Worm (Caenorhabditis elegans) whole organism, midembryonic: ENCODE data around the gene taf-6.1.
A peak's percentile ranks its signal among the peaks of the same experiment; 100 is the strongest.

ENCODE experiments used
- T22C8.4 ChIP-seq: fragments of 200-800 bp; sonication (Bioruptor generic); IDR thresholded peaks from 2 replicates; pipeline ENCODE4 v1.3.6; 2022; ENCODE audit warnings: missing genetic modification characterization, missing compliant biosample characterization
- cog-1 ChIP-seq: sonication (generic microtip); optimal IDR thresholded peaks from 2 replicates; lab custom pipeline; 2016; ENCODE audit warnings: missing genetic modification characterization, missing compliant biosample characterization
- flt-1 ChIP-seq: fragments of 200-800 bp; sonication (Bioruptor generic); IDR thresholded peaks from 2 replicates; pipeline ENCODE4 v1.3.6; 2022; ENCODE audit warnings: missing genetic modification characterization, missing compliant biosample characterization
- klf-2 ChIP-seq: fragments of 200-800 bp; sonication (Bioruptor generic); conservative IDR thresholded peaks from 2 replicates; pipeline ENCODE4 v1.3.6; 2022; ENCODE audit warnings: missing genetic modification reagents, missing genetic modification characterization, missing compliant biosample characterization
- med-1 ChIP-seq: sonication (generic microtip); optimal IDR thresholded peaks from 2 replicates; lab custom pipeline; 2017; ENCODE audit warnings: missing genetic modification characterization, mild to moderate bottlenecking, missing compliant biosample characterization, antibody characterized with exemption, missing genetic modification reagents; ENCODE audit not compliant: insufficient read depth
- ref-1 ChIP-seq: fragments of 200-800 bp; sonication (Bioruptor generic); conservative IDR thresholded peaks from 2 replicates; pipeline ENCODE4 v1.3.6; 2022; ENCODE audit warnings: missing genetic modification reagents, missing genetic modification characterization, missing compliant biosample characterization
- tab-1 ChIP-seq: fragments of 200-800 bp; sonication (Bioruptor generic); IDR thresholded peaks from 2 replicates; pipeline ENCODE4 v1.3.6; 2022; ENCODE audit warnings: missing genetic modification characterization, missing compliant biosample characterization
- ztf-23 ChIP-seq: fragments of 200-800 bp; sonication (Bioruptor generic); IDR thresholded peaks from 2 replicates; pipeline ENCODE4 v1.3.6; 2022; ENCODE audit warnings: missing genetic modification reagents, missing genetic modification characterization, missing compliant biosample characterization
- ztf-29 ChIP-seq: fragments of 200-800 bp; sonication (Bioruptor generic); IDR thresholded peaks from 2 replicates; pipeline ENCODE4 v1.3.6; 2022; ENCODE audit warnings: missing genetic modification reagents, missing genetic modification characterization, missing compliant biosample characterization

The taf-6.1 gene

ce11 chrII:1127676-1128075 is at the start of gene taf-6.1:
TSS of gene taf-6.1 (plus strand) at chrII:1127976.
- TF ChIP-seq ztf-29 (GFP tag; lab: Robert Waterston, UW) (no peak), ref-1 (GFP tag; lab: Robert Waterston, UW) (no peak), med-1 (no peak), ztf-23 (GFP tag; lab: Robert Waterston, UW) (no peak)

DNA sequence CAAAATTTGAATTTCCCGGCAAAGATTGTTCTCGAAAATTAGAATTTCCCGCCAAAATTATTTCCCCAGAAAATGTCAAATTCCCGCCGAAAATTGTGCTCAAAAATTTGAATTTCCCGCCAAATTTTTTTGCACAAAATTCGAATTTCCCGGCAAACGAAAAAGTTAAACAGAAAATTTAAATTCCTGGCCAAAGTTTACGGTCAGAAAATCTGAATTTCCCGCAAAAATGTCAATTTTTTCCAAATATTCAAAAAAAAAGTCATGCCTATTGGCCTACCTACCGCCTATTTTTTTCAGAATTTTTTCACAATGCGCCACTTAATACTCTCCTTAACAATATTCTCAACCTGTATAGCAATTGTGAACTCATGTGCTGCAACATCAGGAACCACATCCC is 44.9 kb upstream of the taf-6.1 start, which contains the start of gene K02E7.1:
Gene K02E7.1, plus strand, starts transcription at position 301 of the 400 bp plus-strand sequence.
- TF ChIP-seq cog-1 (tag; lab: Kevin White, UChicago) (no peak), T22C8.4 (GFP tag; lab: Robert Waterston, UW) (no peak), klf-2 (GFP tag; lab: Robert Waterston, UW) (no peak), ztf-29 (GFP tag; lab: Robert Waterston, UW) (no peak), tab-1 (GFP tag; lab: Robert Waterston, UW) (no peak), med-1 (no peak), flt-1 (GFP tag; lab: Robert Waterston, UW) (no peak), ztf-23 (GFP tag; lab: Robert Waterston, UW) (no peak), ref-1 (GFP tag; lab: Robert Waterston, UW) (no peak)

ce11 chrII:1084899-1085298 is 42.9 kb upstream of the taf-6.1 start:
- TF ChIP-seq flt-1 (GFP tag; lab: Robert Waterston, UW) = no peak
- peak; percentile 39 for TF ChIP-seq cog-1 (tag; lab: Kevin White, UChicago)

DNA sequence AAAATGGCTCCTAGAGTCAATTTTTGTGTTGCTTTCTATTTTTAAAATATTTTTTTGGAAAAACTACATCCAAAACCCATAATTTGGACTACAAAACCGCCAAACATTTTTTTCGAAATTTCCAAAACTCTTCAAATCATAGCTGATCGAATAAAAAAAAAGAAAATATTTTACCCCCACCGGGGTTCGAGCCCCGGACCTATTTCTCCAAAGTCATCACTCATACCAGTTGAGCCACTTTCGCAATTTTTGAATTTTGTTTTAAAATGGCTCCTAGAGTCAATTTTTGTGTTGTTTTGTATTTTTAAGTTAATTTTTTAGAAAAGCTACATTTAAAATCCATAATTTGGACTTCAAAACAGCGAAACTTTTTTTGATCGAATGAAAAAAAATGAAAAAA is 42.2 kb upstream of the taf-6.1 start:
- TF ChIP-seq ztf-29 (GFP tag; lab: Robert Waterston, UW) (no peak), cog-1 (tag; lab: Kevin White, UChicago) (no peak), ref-1 (GFP tag; lab: Robert Waterston, UW) (no peak), tab-1 (GFP tag; lab: Robert Waterston, UW) (no peak), med-1 (no peak), flt-1 (GFP tag; lab: Robert Waterston, UW) (no peak), ztf-23 (GFP tag; lab: Robert Waterston, UW) (no peak), klf-2 (GFP tag; lab: Robert Waterston, UW) (no peak), T22C8.4 (GFP tag; lab: Robert Waterston, UW) (no peak)

DNA sequence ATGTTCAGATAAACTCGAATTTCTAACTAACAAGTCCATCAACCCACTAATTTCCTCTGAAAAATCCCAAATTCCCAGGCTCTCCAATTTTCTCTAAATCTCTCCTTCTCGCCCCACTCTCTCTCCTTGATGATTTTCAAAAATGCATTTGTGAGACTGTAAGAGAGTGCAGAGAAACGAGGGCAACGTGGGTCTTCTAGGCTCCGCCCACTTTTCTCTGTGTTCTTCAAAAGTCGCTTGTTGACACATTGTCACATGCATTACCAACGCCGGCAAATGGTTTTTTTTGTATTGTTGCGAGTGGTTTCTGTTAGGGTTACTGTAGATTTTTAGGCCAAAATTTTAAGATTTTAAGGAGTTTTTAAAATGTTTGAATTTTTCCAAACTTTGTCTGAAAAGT is 41.3 kb upstream of the taf-6.1 start:
- TF ChIP-seq ref-1 (GFP tag; lab: Robert Waterston, UW) = no peak

- no peak for TF ChIP-seq flt-1 (GFP tag; lab: Robert Waterston, UW)
- TF ChIP-seq ztf-29 (GFP tag; lab: Robert Waterston, UW) = no peak
- no peak for TF ChIP-seq ref-1 (GFP tag; lab: Robert Waterston, UW)
- no peak for TF ChIP-seq klf-2 (GFP tag; lab: Robert Waterston, UW)
- no peak for TF ChIP-seq med-1
- TF ChIP-seq cog-1 (tag; lab: Kevin White, UChicago) = no peak
- TF ChIP-seq ztf-23 (GFP tag; lab: Robert Waterston, UW) = no peak
- no peak for TF ChIP-seq tab-1 (GFP tag; lab: Robert Waterston, UW)
- TF ChIP-seq T22C8.4 (GFP tag; lab: Robert Waterston, UW) = no peak
Observed at ce11 chrII:1088527-1089230, 39.1 kb upstream of the taf-6.1 start.

DNA sequence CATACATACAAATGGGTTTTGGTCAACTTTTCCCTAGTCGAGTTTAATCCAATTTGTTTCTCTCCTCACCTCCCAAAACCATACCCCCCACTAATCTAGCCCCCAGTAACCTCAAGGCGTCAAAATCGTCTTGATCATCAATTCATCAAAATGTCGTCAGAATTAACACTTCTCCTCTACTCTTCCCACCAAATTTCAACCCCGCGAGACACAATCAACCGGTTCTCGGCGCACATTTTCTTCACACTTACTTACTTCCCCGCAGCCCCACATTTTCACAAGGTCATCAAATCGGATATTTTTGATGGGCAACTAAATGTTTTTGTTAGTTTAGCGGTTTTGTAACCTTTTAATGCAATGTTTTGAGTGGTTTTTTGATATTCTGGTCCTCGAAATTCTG is 37.0 kb upstream of the taf-6.1 start:
- no peak for TF ChIP-seq med-1
- TF ChIP-seq cog-1 (tag; lab: Kevin White, UChicago) = no peak
- no peak for TF ChIP-seq tab-1 (GFP tag; lab: Robert Waterston, UW)
- no peak for TF ChIP-seq flt-1 (GFP tag; lab: Robert Waterston, UW)
- TF ChIP-seq ztf-29 (GFP tag; lab: Robert Waterston, UW) = no peak
- TF ChIP-seq klf-2 (GFP tag; lab: Robert Waterston, UW) = no peak
- no peak for TF ChIP-seq ref-1 (GFP tag; lab: Robert Waterston, UW)
- TF ChIP-seq ztf-23 (GFP tag; lab: Robert Waterston, UW) = no peak
- no peak for TF ChIP-seq T22C8.4 (GFP tag; lab: Robert Waterston, UW)

DNA sequence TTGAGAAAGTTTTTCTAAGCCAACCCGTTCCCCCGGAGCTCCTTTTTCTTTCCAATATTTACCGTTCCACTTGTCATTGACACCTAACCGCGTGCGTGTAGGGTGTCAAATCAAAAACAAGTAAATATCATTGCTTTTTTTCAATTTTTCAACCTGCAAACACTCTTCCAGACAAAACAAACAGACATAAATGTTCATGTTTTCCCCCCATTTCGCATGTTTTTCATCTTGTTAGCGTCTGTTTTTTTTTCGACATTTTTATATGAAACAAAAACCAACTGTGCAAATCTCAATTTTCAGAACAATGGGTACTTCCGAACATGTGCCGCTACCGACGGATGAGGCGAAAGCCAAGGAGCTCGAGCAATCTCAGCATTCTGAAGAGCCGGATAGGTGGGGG is 36.1 kb upstream of the taf-6.1 start, which contains the start of gene snf-3:
Gene snf-3, plus strand, starts transcription at position 301 of the 400 bp plus-strand sequence.
- no peak for TF ChIP-seq med-1
- no peak for TF ChIP-seq T22C8.4 (GFP tag; lab: Robert Waterston, UW)
- no peak for TF ChIP-seq ztf-23 (GFP tag; lab: Robert Waterston, UW)

- TF ChIP-seq med-1 (no peak), klf-2 (GFP tag; lab: Robert Waterston, UW) (no peak), flt-1 (GFP tag; lab: Robert Waterston, UW) (no peak)
Observed at ce11 chrII:1100719-1101118, 27.1 kb upstream of the taf-6.1 start, which contains the start of gene pho-14. TSS of gene pho-14 (minus strand) at chrII:1100819.

DNA sequence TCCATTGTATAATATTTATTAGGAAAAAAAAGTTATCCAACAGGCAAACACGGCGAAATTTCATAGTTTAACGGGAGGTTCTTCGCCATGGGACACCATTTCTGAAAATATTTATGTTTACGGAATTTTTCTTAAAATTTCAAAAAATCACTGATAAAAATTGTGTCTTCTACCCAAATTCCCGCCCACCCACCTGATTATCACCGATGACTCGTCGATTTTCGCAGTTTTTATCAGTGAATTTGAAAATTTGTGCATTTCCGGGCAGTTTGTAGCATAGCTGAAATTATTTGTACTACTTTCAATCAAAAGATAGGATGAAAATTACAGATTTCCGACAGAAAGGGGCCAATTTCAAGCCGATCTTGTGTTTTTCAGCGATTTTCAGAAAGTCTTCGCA is 26.4 kb upstream of the taf-6.1 start:
- TF ChIP-seq med-1 (no peak), T22C8.4 (GFP tag; lab: Robert Waterston, UW) (no peak), tab-1 (GFP tag; lab: Robert Waterston, UW) (no peak)

DNA sequence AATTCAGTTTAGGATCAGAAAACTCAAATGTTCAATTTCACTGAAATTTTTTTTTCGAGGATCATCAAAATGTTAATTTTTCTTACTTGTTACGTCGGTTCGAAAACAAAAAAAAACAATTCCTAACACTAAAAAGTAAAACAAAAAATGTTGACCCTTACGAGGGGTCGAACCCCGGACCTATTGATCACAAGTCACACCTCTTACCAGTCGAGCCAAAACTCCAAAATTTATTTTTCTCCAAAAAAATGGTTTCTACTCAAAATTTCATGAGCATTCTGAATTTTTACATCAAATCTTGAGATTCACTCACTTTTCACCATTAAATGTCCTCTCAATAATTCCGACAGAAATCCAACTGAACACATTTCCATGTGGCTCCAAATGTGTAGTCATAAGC is 25.6 kb upstream of the taf-6.1 start:
- TF ChIP-seq ztf-29 (GFP tag; lab: Robert Waterston, UW) (no peak), ztf-23 (GFP tag; lab: Robert Waterston, UW) (no peak), flt-1 (GFP tag; lab: Robert Waterston, UW) (no peak), ref-1 (GFP tag; lab: Robert Waterston, UW) (no peak), T22C8.4 (GFP tag; lab: Robert Waterston, UW) (no peak), med-1 (no peak)
